Worm (Caenorhabditis elegans): ENCODE results near the gene ncx-2.

The ncx-2 gene

DNA sequence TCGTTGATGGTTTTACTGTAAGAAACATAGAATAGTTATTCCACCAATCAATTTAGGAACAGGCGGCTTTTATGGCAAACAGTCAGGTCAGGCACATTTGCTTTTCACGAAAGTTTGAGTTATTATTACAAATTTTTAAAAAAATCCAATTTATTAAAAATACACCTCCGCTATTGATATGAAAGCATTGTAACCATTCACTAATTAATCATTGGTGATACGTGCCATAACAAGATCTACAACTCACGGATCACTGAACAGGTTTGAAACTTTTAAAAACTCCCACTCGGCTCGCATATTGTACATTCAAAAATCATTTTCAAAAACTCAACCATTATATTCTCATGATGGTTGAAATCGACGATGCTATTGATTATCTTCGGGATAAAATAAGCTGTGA is 36.0 kb downstream of the ncx-2 start, which contains the start of gene srg-27:
srg-27 (plus strand) TSS at position 301 of the 400 bp plus-strand sequence.
- TF ChIP-seq pes-1 (GFP tag; IDR thresholded peaks at IDR 0.05) (no peak), hmg-4 (GFP tag; optimal IDR thresholded peaks at IDR 0.05) (no peak), F13C5.2 (tag; optimal IDR thresholded peaks at IDR 0.05) (no peak), hmbx-1 (tag; optimal IDR thresholded peaks at IDR 0.05) (no peak), ceh-36 (tag; optimal IDR thresholded peaks at IDR 0.05) (no peak), tbx-11 (GFP tag; IDR thresholded peaks at IDR 0.05) (no peak), ets-7 (tag; optimal IDR thresholded peaks at IDR 0.05) (no peak), aly-1 (tag; optimal IDR thresholded peaks at IDR 0.05) (no peak)

DNA sequence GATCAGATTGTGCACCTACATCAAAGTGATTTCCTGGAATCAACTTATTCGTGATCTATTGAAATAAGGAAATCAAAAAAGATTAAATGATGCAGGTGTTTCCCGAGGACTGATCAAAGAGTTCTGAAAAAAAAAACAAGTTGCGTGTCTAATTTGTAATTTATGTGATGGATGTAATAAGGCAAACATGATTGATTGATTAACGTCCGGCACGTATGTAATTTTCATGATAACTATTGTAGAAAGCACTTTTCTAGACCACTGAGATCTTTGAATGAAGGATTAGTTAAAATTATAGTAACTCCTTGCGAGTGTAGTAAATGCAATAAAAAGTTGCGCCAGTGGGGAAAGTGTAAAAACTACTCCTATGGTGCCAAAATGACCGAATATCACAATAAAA is 41.9 kb downstream of the ncx-2 start, which contains the start of gene srg-25:
srg-25 (minus strand) TSS at position 101 of the 400 bp plus-strand sequence.
- TF ChIP-seq ama-1 (optimal IDR thresholded peaks at IDR 0.05), result no peak
- TF ChIP-seq F13C5.2 (tag; optimal IDR thresholded peaks at IDR 0.05), result no peak
- no peak for TF ChIP-seq flt-1 (GFP tag; IDR thresholded peaks at IDR 0.05)
- no peak for TF ChIP-seq tra-4 (tag; optimal IDR thresholded peaks at IDR 0.05)
- TF ChIP-seq scrt-1 (GFP tag; IDR thresholded peaks at IDR 0.05), result no peak
- no peak for TF ChIP-seq tbx-37 (GFP tag; conservative IDR thresholded peaks at IDR 0.05)
- no peak for TF ChIP-seq aly-1 (tag; optimal IDR thresholded peaks at IDR 0.05)
- TF ChIP-seq ceh-36 (tag; optimal IDR thresholded peaks at IDR 0.05), result no peak
- TF ChIP-seq sea-1 (GFP tag; conservative IDR thresholded peaks at IDR 0.05), result no peak
- no peak for TF ChIP-seq hnd-1 (tag; optimal IDR thresholded peaks at IDR 0.05)
- TF ChIP-seq tbx-11 (GFP tag; IDR thresholded peaks at IDR 0.05), result no peak
- no peak for TF ChIP-seq ceh-13 (GFP tag; optimal IDR thresholded peaks at IDR 0.05)
- TF ChIP-seq pes-1 (GFP tag; IDR thresholded peaks at IDR 0.05), result no peak

DNA sequence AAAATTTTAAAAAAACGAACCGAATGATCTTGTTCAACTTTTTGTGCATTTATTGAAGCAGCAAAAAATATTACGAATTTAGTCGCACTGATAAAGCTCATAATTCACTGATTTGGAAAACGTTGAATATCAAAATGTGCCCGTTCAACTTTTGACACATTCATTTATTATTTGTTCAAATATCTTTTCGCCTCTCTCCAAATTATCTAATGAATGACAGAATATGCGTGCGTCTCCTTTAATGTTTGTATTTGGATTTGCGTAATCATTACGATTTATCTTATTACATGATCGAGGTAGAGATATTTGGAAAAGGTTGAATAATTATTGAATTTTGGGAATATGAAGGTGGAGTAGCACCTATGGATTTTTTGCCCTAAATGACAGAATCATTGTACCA is 46.0 kb downstream of the ncx-2 start, which contains the start of gene T09D3.3:
T09D3.3 (minus strand) TSS at position 101 of the 400 bp plus-strand sequence.
- no peak for TF ChIP-seq ceh-13 (GFP tag; optimal IDR thresholded peaks at IDR 0.05)
- TF ChIP-seq sea-1 (GFP tag; conservative IDR thresholded peaks at IDR 0.05), result no peak
- no peak for TF ChIP-seq hmg-4 (GFP tag; optimal IDR thresholded peaks at IDR 0.05)
- TF ChIP-seq F13C5.2 (tag; optimal IDR thresholded peaks at IDR 0.05), result no peak
- TF ChIP-seq pes-1 (GFP tag; IDR thresholded peaks at IDR 0.05), result no peak
- TF ChIP-seq tbx-37 (GFP tag; conservative IDR thresholded peaks at IDR 0.05), result no peak
- no peak for TF ChIP-seq flt-1 (GFP tag; IDR thresholded peaks at IDR 0.05)
- no peak for TF ChIP-seq aly-1 (tag; optimal IDR thresholded peaks at IDR 0.05)
- no peak for TF ChIP-seq ama-1 (optimal IDR thresholded peaks at IDR 0.05)
- no peak for TF ChIP-seq ets-7 (tag; optimal IDR thresholded peaks at IDR 0.05)
- TF ChIP-seq B0310.2 (tag; optimal IDR thresholded peaks at IDR 0.05), result no peak
- TF ChIP-seq tbx-11 (GFP tag; IDR thresholded peaks at IDR 0.05), result no peak
- TF ChIP-seq hnd-1 (tag; optimal IDR thresholded peaks at IDR 0.05), result no peak
- no peak for TF ChIP-seq scrt-1 (GFP tag; IDR thresholded peaks at IDR 0.05)
- TF ChIP-seq ceh-36 (tag; optimal IDR thresholded peaks at IDR 0.05), result no peak
- no peak for TF ChIP-seq hmbx-1 (tag; optimal IDR thresholded peaks at IDR 0.05)
- TF ChIP-seq tra-4 (tag; optimal IDR thresholded peaks at IDR 0.05), result no peak

DNA sequence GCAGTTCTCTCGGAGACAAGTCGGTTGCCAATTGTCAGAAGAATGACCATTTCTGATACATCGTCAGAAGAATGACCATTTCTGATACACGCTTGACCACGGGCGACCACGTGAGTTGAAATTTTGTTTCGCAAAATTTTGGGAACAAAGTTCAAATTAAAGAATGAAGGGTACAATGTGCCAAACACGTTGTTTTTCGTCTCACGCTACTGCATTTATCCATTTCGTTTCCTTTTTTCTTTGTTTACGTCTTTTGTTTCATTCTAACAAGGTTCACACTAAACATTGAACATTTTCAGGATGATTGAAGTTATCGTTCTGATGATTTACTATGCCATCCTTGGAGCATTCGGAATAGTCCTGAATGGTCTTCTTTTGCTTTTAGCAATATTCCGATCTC is 48.0 kb downstream of the ncx-2 start, which contains the start of gene srd-9:
srd-9 (plus strand) TSS at position 301 of the 400 bp plus-strand sequence.
- TF ChIP-seq scrt-1 (GFP tag; IDR thresholded peaks at IDR 0.05) (no peak), tra-4 (tag; optimal IDR thresholded peaks at IDR 0.05) (no peak), ets-7 (tag; optimal IDR thresholded peaks at IDR 0.05) (no peak), sea-1 (GFP tag; conservative IDR thresholded peaks at IDR 0.05) (no peak), tbx-11 (GFP tag; IDR thresholded peaks at IDR 0.05) (no peak), pes-1 (GFP tag; IDR thresholded peaks at IDR 0.05) (no peak), hmg-4 (GFP tag; optimal IDR thresholded peaks at IDR 0.05) (no peak), hmbx-1 (tag; optimal IDR thresholded peaks at IDR 0.05) (no peak), aly-1 (tag; optimal IDR thresholded peaks at IDR 0.05) (no peak)

DNA sequence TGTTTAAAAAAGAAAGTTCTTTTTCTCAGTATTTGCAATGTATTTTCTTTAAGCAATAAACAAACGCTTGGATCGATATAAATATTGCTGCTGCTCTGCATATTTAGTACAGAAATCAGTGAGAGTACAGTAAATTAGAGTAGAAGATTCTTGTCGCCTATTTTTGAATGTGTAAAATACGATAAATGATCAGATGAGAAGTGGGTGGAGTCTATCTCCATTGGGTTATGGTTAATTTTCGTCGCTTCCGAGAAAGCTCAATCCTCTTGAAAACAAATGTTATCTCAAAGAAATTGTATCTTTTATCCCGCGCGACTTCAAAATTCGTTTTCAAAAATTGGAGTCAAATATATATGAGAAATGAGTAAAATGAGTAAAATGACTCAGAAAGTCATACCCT is 55.3 kb downstream of the ncx-2 start, which contains the start of gene nhr-216:
nhr-216 (minus strand) TSS at position 101 of the 400 bp plus-strand sequence.
- no peak for TF ChIP-seq tra-4 (tag; optimal IDR thresholded peaks at IDR 0.05)
- TF ChIP-seq aly-1 (tag; optimal IDR thresholded peaks at IDR 0.05), result no peak
- no peak for TF ChIP-seq hnd-1 (tag; optimal IDR thresholded peaks at IDR 0.05)
- no peak for TF ChIP-seq pes-1 (GFP tag; IDR thresholded peaks at IDR 0.05)
- TF ChIP-seq hmbx-1 (tag; optimal IDR thresholded peaks at IDR 0.05), result no peak
- TF ChIP-seq tbx-37 (GFP tag; conservative IDR thresholded peaks at IDR 0.05), result no peak
- no peak for TF ChIP-seq flt-1 (GFP tag; IDR thresholded peaks at IDR 0.05)
- no peak for TF ChIP-seq hmg-4 (GFP tag; optimal IDR thresholded peaks at IDR 0.05)
- TF ChIP-seq sea-1 (GFP tag; conservative IDR thresholded peaks at IDR 0.05), result no peak

All from whole organism, early embryonic.